Worm (Caenorhabditis elegans): ENCODE data around the gene syx-5.

syx-5 gene

DNA sequence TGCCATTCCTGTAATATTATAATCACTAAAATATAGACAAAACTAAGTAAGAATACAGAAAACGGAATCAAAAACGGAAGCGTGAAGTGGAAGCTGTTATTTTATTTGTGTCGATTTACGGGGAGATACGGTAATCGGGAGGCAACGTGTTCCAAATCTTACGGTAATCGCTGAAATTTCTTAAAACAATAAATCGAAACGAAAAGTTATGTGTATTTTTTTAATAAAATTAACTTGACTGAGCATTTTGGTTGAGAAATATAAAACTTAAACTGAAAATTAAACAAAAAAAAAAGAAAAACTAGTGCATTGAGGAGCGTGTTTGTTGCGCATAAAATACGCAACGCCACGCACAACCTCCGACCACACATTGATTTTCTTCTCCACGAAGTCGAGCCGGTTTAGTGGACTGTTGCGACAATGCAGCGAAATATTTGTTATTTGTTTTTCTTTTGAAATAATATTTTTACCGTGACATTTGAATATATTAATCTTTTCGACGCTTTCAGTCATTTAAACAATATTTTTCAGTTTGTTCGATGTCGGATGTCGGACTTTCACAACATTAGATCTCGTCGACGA lies at the start of gene syx-5, which contains the start of gene F55A11.1:
Gene syx-5 (plus strand): TSS at position 532 of the 582 bp plus-strand sequence.
Gene F55A11.1 (minus strand): TSS at position 13 of the 582 bp plus-strand sequence.
- TF ChIP-seq ceh-30 (tag; optimal IDR thresholded peaks at IDR 0.05) (peak; percentile 74), hlh-8 (tag; optimal IDR thresholded peaks at IDR 0.05) (no peak), che-1 (tag; optimal IDR thresholded peaks at IDR 0.05) (no peak), tbx-2 (tag; optimal IDR thresholded peaks at IDR 0.05) (peak; percentile 35), nfya-1 (tag; optimal IDR thresholded peaks at IDR 0.05) (peak; percentile 81), sdc-2 (tag; optimal IDR thresholded peaks at IDR 0.05) (no peak), odd-2 (tag; optimal IDR thresholded peaks at IDR 0.05) (no peak), ceh-14 (tag; optimal IDR thresholded peaks at IDR 0.05) (no peak), ahr-1 (tag; optimal IDR thresholded peaks at IDR 0.05) (no peak), ceh-2 (tag; optimal IDR thresholded peaks at IDR 0.05) (no peak), hlh-15 (tag; optimal IDR thresholded peaks at IDR 0.05) (no peak), fax-1 (tag; optimal IDR thresholded peaks at IDR 0.05) (no peak), rnt-1 (tag; optimal IDR thresholded peaks at IDR 0.05) (peak; percentile 19), ceh-18 (tag; optimal IDR thresholded peaks at IDR 0.05) (peak; percentile 22), pag-3 (tag; optimal IDR thresholded peaks at IDR 0.05; ENCODE audit: borderline replicate concordance) (no peak), ttx-3 (tag; optimal IDR thresholded peaks at IDR 0.05) (no peak), ceh-9 (tag; optimal IDR thresholded peaks at IDR 0.05) (no peak), ceh-48 (tag; optimal IDR thresholded peaks at IDR 0.05) (peak; percentile 41), ceh-6 (GFP tag; optimal IDR thresholded peaks at IDR 0.05) (no peak), sox-4 (tag; optimal IDR thresholded peaks at IDR 0.05) (no peak), unc-3 (GFP tag; conservative IDR thresholded peaks at IDR 0.05) (no peak), unc-3 (tag; optimal IDR thresholded peaks at IDR 0.05) (no peak), C38D4.7 (GFP tag; optimal IDR thresholded peaks at IDR 0.05) (no peak), K09A11.1 (tag; optimal IDR thresholded peaks at IDR 0.05; ENCODE audit: insufficient read depth) (no peak), hlh-6 (tag; optimal IDR thresholded peaks at IDR 0.05) (no peak), unc-42 (tag; optimal IDR thresholded peaks at IDR 0.05) (peak; percentile 70), hlh-30 (tag; optimal IDR thresholded peaks at IDR 0.05; ENCODE audit: insufficient read depth) (no peak), sox-2 (GFP tag; IDR thresholded peaks at IDR 0.05) (no peak), ztf-16 (tag; optimal IDR thresholded peaks at IDR 0.05) (no peak), elt-2 (tag; optimal IDR thresholded peaks at IDR 0.05) (no peak), ets-4 (tag; optimal IDR thresholded peaks at IDR 0.05) (no peak), eyg-1 (tag; optimal IDR thresholded peaks at IDR 0.05) (no peak), fkh-6 (tag; optimal IDR thresholded peaks at IDR 0.05) (no peak), ceh-31 (tag; optimal IDR thresholded peaks at IDR 0.05) (peak; percentile 43), C08G9.2 (tag; optimal IDR thresholded peaks at IDR 0.05) (no peak), pros-1 (tag; optimal IDR thresholded peaks at IDR 0.05) (no peak), nhr-232 (tag; optimal IDR thresholded peaks at IDR 0.05) (no peak), ceh-34 (tag; optimal IDR thresholded peaks at IDR 0.05) (peak; percentile 44), pax-1 (tag; optimal IDR thresholded peaks at IDR 0.05) (peak; percentile 35), dmd-4 (tag; optimal IDR thresholded peaks at IDR 0.05; ENCODE audit: borderline replicate concordance) (no peak), T23F11.4 (GFP tag; optimal IDR thresholded peaks at IDR 0.05) (no peak), lin-11 (tag; optimal IDR thresholded peaks at IDR 0.05) (no peak)

ce11 chrV:11715797-11716196 lies 48.9 kb upstream of the syx-5 start, which contains the start of gene tre-3:
TSS of gene tre-3 (minus strand) at chrV:11715903.
- TF ChIP-seq nfya-1 (tag; optimal IDR thresholded peaks at IDR 0.05), result no peak
- TF ChIP-seq F13H6.1 (tag; optimal IDR thresholded peaks at IDR 0.05), result no peak
- no peak for TF ChIP-seq unc-55 (GFP tag; optimal IDR thresholded peaks at IDR 0.05)
- TF ChIP-seq eyg-1 (tag; optimal IDR thresholded peaks at IDR 0.05), result no peak
